Worm (Caenorhabditis elegans) whole organism, young adult: ENCODE results near the gene grl-6.

ENCODE experiments used
- B0019.2 ChIP-seq: fragments of 200-800 bp; sonication (Bioruptor generic); conservative IDR thresholded peaks from 2 replicates; pipeline ENCODE4 v1.3.6; 2022; ENCODE audit warnings: missing genetic modification reagents, missing genetic modification characterization, missing compliant biosample characterization
- B0336.3 ChIP-seq: fragments of 200-800 bp; sonication (Bioruptor generic); IDR thresholded peaks from 2 replicates; pipeline ENCODE4 v1.3.6; 2022; ENCODE audit warnings: missing genetic modification characterization, missing compliant biosample characterization
- Y53F4B.3 ChIP-seq: fragments of 200-800 bp; sonication (Bioruptor generic); IDR thresholded peaks from 2 replicates; pipeline ENCODE4 v1.3.6; 2022; ENCODE audit warnings: missing genetic modification reagents, missing genetic modification characterization, missing compliant biosample characterization
- Y95B8A.8 ChIP-seq: fragments of 200-800 bp; sonication (Bioruptor generic); IDR thresholded peaks from 2 replicates; pipeline ENCODE4 v1.3.6; 2022; ENCODE audit warnings: missing genetic modification reagents, missing genetic modification characterization, missing compliant biosample characterization
- hrde-1 ChIP-seq: sonication (generic microtip); optimal IDR thresholded peaks from 2 replicates; lab custom pipeline; 2016; ENCODE audit warnings: missing genetic modification characterization, mild to moderate bottlenecking, missing compliant biosample characterization, moderate library complexity, missing genotype, missing genetic modification reagents, borderline replicate concordance
- madf-8 ChIP-seq: fragments of 200-800 bp; sonication (Bioruptor generic); conservative IDR thresholded peaks from 2 replicates; pipeline ENCODE4 v1.3.6; 2022; ENCODE audit warnings: missing genetic modification reagents, missing genetic modification characterization, missing compliant biosample characterization
- mcd-1 ChIP-seq: fragments of 200-800 bp; sonication (Bioruptor generic); IDR thresholded peaks from 2 replicates; pipeline ENCODE4 v1.3.6; 2022; ENCODE audit warnings: missing genetic modification reagents, missing genetic modification characterization, missing compliant biosample characterization
- nfya-2 ChIP-seq: fragments of 200-800 bp; sonication (Bioruptor generic); IDR thresholded peaks from 2 replicates; pipeline ENCODE4 v1.3.6; 2022; ENCODE audit warnings: missing genetic modification reagents, missing genetic modification characterization, missing compliant biosample characterization
- nhr-80 ChIP-seq: sonication (generic microtip); optimal IDR thresholded peaks from 2 replicates; lab custom pipeline; 2016; ENCODE audit warnings: missing genetic modification characterization, missing compliant biosample characterization
- pha-4 ChIP-seq: fragments of 150-350 bp; sonication (generic microtip); optimal IDR thresholded peaks from 2 replicates; lab custom pipeline; 2014; ENCODE audit warnings: missing biosample characterization, missing genetic modification reagents, missing genetic modification characterization
- rcor-1 ChIP-seq: fragments of 200-800 bp; sonication (Bioruptor generic); IDR thresholded peaks from 2 replicates; pipeline ENCODE4 v1.3.6; 2022; ENCODE audit warnings: missing genetic modification reagents, missing genetic modification characterization, missing compliant biosample characterization
- somi-1 ChIP-seq: fragments of 200-800 bp; sonication (Bioruptor generic); optimal IDR thresholded peaks from 2 replicates; lab custom pipeline; 2018; ENCODE audit warnings: mild to moderate bottlenecking, missing genetic modification characterization, missing compliant biosample characterization
- unc-62 ChIP-seq: fragments of 150-350 bp; optimal IDR thresholded peaks from 2 replicates; lab custom pipeline; 2014; ENCODE audit warnings: missing biosample characterization, missing genetic modification reagents, missing genetic modification characterization

grl-6 gene

DNA sequence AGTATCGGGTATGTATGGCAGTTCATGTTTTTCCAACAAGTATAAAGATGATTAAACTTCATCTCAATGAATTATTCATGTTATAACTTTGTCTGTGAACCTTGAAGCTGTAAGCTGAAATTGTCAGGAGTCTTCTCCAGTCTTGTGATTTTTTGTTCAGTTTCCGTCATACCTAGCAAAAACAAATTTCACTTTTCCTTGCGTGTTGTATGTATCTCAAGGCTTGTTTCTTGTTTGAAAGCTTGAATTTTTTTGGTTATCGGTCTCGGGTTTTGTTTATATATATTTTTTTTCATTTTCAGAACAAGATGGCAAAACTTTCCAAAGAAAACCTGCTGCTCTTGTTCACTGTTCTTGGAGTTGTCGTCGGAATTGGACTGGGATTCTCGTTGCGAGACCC, 47.6 kb downstream of the grl-6 start, which contains the start of gene glt-4:
glt-4 (plus strand) TSS at position 301 of the 400 bp plus-strand sequence.
- no peak for TF ChIP-seq B0019.2 (GFP tag; lab: Robert Waterston, UW)
- no peak for TF ChIP-seq Y95B8A.8 (GFP tag; lab: Robert Waterston, UW)
- no peak for TF ChIP-seq rcor-1 (GFP tag; lab: Robert Waterston, UW)
- no peak for TF ChIP-seq pha-4 (tag; lab: Kevin White, UChicago)
- TF ChIP-seq nhr-80 (tag; lab: Kevin White, UChicago), result no peak
- TF ChIP-seq B0336.3, result no peak
- TF ChIP-seq hrde-1 (tag; lab: Kevin White, UChicago), result no peak
- no peak for TF ChIP-seq Y53F4B.3 (GFP tag; lab: Robert Waterston, UW)
- no peak for TF ChIP-seq unc-62
- TF ChIP-seq nfya-2 (GFP tag; lab: Robert Waterston, UW), result no peak
- TF ChIP-seq madf-8, result no peak
- TF ChIP-seq mcd-1, result no peak
- no peak for TF ChIP-seq somi-1 (GFP tag; lab: Kevin White, UChicago)
